Worm (Caenorhabditis elegans): Measurements from ENCODE around the gene F56D5.3.

DNA sequence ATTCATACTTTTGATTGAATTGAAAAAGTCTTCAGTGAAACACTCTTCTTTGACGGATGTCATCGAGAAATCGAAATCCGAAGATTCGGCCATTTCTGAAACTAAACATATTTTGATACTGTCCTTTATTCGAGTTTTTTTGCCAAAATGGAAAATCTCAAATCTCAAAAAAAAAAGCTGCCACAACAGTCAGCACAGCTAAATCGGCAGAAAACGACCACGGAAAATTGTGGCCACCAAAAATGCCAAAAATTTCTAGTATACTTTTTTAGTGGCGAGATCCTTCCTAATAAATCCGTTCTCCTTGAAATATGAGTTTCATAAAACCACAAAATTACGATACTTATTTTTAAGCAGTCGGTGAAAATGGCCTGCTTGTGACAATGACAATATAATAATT lies 46.6 kb downstream of the F56D5.3 start, which contains the start of gene F38E11.9:
- TF ChIP-seq snpc-4 (tag; optimal IDR thresholded peaks at IDR 0.05) (no peak), lin-1 (GFP tag; IDR thresholded peaks at IDR 0.05) (no peak), lin-29 (GFP tag; IDR thresholded peaks at IDR 0.05) (no peak), F26F4.8 (GFP tag; conservative IDR thresholded peaks at IDR 0.05) (no peak), F49E8.2 (tag; optimal IDR thresholded peaks at IDR 0.05; ENCODE audit: borderline replicate concordance) (no peak), egl-27 (tag; optimal IDR thresholded peaks at IDR 0.05) (no peak)
